Fruit fly (Drosophila melanogaster): Measurements from ENCODE around the gene CG3061.
A peak's percentile ranks its signal among the peaks of the same experiment; 100 is the strongest.

The CG3061 gene

DNA sequence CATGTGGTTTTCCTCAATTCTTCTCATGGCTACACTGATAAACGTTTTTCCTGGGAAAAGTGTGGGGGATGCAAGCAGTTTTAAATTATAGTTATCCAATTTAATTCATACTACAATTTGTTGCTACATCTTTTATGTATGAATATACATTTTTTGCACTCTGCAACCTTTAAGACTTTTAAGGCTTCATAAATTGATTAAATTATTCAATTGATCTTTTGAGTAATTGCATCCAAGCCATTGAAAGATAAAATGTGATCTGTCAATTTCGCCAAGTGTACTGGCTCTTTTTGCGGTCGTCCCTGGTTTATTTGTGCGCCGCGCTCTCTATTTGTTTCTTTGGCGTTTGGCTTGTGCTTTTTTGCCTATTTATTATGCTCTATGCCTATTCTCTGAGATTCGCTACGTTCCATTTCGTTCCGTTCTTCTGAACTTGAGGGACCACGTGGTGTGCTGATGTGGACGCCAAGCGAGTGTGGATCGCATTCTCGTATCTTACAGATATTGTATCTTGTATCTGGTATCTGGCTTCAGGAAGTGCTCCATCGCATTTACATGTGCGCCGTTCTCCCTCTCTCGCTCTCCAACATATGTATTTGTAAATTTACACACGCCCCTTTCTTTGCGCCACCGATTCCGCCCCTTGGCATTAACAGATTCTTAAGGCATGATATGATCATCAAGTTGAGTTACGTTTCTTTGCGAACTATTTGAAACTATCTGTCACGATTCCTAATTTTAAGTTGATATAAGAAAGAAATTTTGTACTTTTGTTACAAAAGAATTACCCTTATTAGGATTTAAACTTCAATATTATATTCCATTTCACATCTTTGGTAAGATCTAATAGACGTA lies 20.2 kb downstream of the CG3061 start (continued):
- TF ChIP-seq grn (GFP tag; optimal IDR thresholded peaks at IDR 0.05) (no peak), al (GFP tag; IDR thresholded peaks at IDR 0.05) (peak; percentile 93), hkb (optimal IDR thresholded peaks at IDR 0.05) (no peak), hkb (GFP tag; IDR thresholded peaks at IDR 0.05) (peak; percentile 81), CG15601 (tag; optimal IDR thresholded peaks at IDR 0.05) (no peak), ac (GFP tag; optimal IDR thresholded peaks at IDR 0.05) (no peak), pita (GFP tag; optimal IDR thresholded peaks at IDR 0.05) (no peak), da (GFP tag; optimal IDR thresholded peaks at IDR 0.05) (peak; percentile 77), CG31365 (tag; optimal IDR thresholded peaks at IDR 0.05) (peak; percentile 20), jing (GFP tag; optimal IDR thresholded peaks at IDR 0.05) (peak; percentile 25), dmrt11E (tag; optimal IDR thresholded peaks at IDR 0.05) (no peak), wdn (GFP tag; IDR thresholded peaks at IDR 0.05) (peak; percentile 91), Nf-YB (GFP tag; optimal IDR thresholded peaks at IDR 0.05) (peak; percentile 63), CG3281 (GFP tag; optimal IDR thresholded peaks at IDR 0.05) (peak; percentile 94), PHDP (tag; optimal IDR thresholded peaks at IDR 0.05) (peak; percentile 88), CG10267 (tag; optimal IDR thresholded peaks at IDR 0.05) (peak; percentile 53), Spps (tag; optimal IDR thresholded peaks at IDR 0.05) (no peak), dati (GFP tag; IDR thresholded peaks at IDR 0.05) (peak; percentile 61), CG6683 (GFP tag; optimal IDR thresholded peaks at IDR 0.05) (peak; percentile 73), gsb (GFP tag; IDR thresholded peaks at IDR 0.05) (peak; percentile 91), h (optimal IDR thresholded peaks at IDR 0.05) (no peak), CG8944 (GFP tag; optimal IDR thresholded peaks at IDR 0.05) (peak; percentile 81), Sry-β (GFP tag; optimal IDR thresholded peaks at IDR 0.05) (no peak), CG31224 (GFP tag; IDR thresholded peaks at IDR 0.05) (peak; percentile 92), her (GFP tag; optimal IDR thresholded peaks at IDR 0.05) (peak; percentile 82), Scr (GFP tag; IDR thresholded peaks at IDR 0.05; ENCODE audit: partially characterized antibody) (no peak), CG16779 (GFP tag; IDR thresholded peaks at IDR 0.05) (peak; percentile 66; the same call in 1 of the 2 replicates), bbx (GFP tag; IDR thresholded peaks at IDR 0.05; ENCODE audit: partially characterized antibody) (no peak), eyg (GFP tag; optimal IDR thresholded peaks at IDR 0.05) (peak; percentile 75), jumu (GFP tag; optimal IDR thresholded peaks at IDR 0.05) (peak; percentile 55), fd96Cb (tag; optimal IDR thresholded peaks at IDR 0.05) (peak; percentile 70), Lhr (GFP tag; optimal IDR thresholded peaks at IDR 0.05) (no peak), CG16863 (GFP tag; optimal IDR thresholded peaks at IDR 0.05) (peak; percentile 71), Dbx (GFP tag; IDR thresholded peaks at IDR 0.05) (peak; percentile 89), Six4 (GFP tag; optimal IDR thresholded peaks at IDR 0.05) (peak; percentile 45), CG12236 (GFP tag; optimal IDR thresholded peaks at IDR 0.05) (peak; percentile 11), Sox102F (GFP tag; optimal IDR thresholded peaks at IDR 0.05) (peak; percentile 76), CG18011 (GFP tag; optimal IDR thresholded peaks at IDR 0.05) (peak; percentile 75), cg (GFP tag; optimal IDR thresholded peaks at IDR 0.05) (no peak), crol (GFP tag; IDR thresholded peaks at IDR 0.05) (no peak), mld (GFP tag; IDR thresholded peaks at IDR 0.05; ENCODE audit: partially characterized antibody) (no peak), sens-2 (GFP tag; IDR thresholded peaks at IDR 0.05) (no peak), Blimp-1 (GFP tag; optimal IDR thresholded peaks at IDR 0.05) (peak; percentile 54), luna (GFP tag; optimal IDR thresholded peaks at IDR 0.05) (peak; percentile 87), hb (GFP tag; IDR thresholded peaks at IDR 0.05; ENCODE audit: partially characterized antibody) (no peak), Xrp1 (GFP tag; IDR thresholded peaks at IDR 0.05) (peak; percentile 70), Ptx1 (GFP tag; IDR thresholded peaks at IDR 0.05) (peak; percentile 91), Dip2 (GFP tag; IDR thresholded peaks at IDR 0.05) (0 out of 2 replicates have a peak, but pooled peaks have one; percentile 34), CG12744 (GFP tag; optimal IDR thresholded peaks at IDR 0.05) (peak; percentile 73)
